Worm (Caenorhabditis elegans) whole organism, L2 larva: ENCODE measurements around the gene K06A9.1.

ENCODE experiments used
- aly-2 ChIP-seq: fragments of 150-350 bp; optimal IDR thresholded peaks from 2 replicates; lab custom pipeline; 2014; ENCODE audit warnings: missing biosample characterization, missing genetic modification characterization
- ama-1 ChIP-seq: fragments of 150-350 bp; optimal IDR thresholded peaks from 2 replicates; lab custom pipeline; 2018; ENCODE audit warnings: inconsistent platforms
- crh-2 ChIP-seq: sonication (generic microtip); optimal IDR thresholded peaks from 2 replicates; lab custom pipeline; 2017; ENCODE audit warnings: missing biosample characterization, missing genetic modification characterization
- egl-27 ChIP-seq: sonication (generic microtip); optimal IDR thresholded peaks from 3 replicates; lab custom pipeline; 2017; ENCODE audit warnings: missing biosample characterization, missing genetic modification reagents, missing genetic modification characterization
- fos-1 ChIP-seq: fragments of 150-350 bp; optimal IDR thresholded peaks from 2 replicates; lab custom pipeline; 2014; ENCODE audit warnings: missing biosample characterization, missing genetic modification characterization
- mdl-1 ChIP-seq, 2 experiments: fragments of 150-350 bp in 1 of 2; sonication (generic microtip) in 1 of 2; optimal IDR thresholded peaks; 2 replicates each; lab custom pipeline; 2017; ENCODE audit warnings: missing biosample characterization in 2 of 2, missing genetic modification characterization in 2 of 2
- nhr-10 ChIP-seq: sonication (generic microtip); optimal IDR thresholded peaks from 2 replicates; lab custom pipeline; 2017; ENCODE audit warnings: missing biosample characterization, missing genetic modification characterization
- nhr-12 ChIP-seq: fragments of 150-350 bp; optimal IDR thresholded peaks from 2 replicates; lab custom pipeline; 2014; ENCODE audit warnings: missing biosample characterization, missing genetic modification characterization
- nhr-237 ChIP-seq: fragments of 150-350 bp; optimal IDR thresholded peaks from 2 replicates; lab custom pipeline; 2014; ENCODE audit warnings: missing biosample characterization, missing genetic modification characterization
- skn-1 ChIP-seq: sonication (generic microtip); optimal IDR thresholded peaks from 2 replicates; lab custom pipeline; 2017; ENCODE audit warnings: missing biosample characterization, missing genetic modification characterization
- unc-62 ChIP-seq: fragments of 150-350 bp; optimal IDR thresholded peaks from 2 replicates; lab custom pipeline; 2014; ENCODE audit warnings: missing biosample characterization, missing genetic modification reagents, missing genetic modification characterization

DNA sequence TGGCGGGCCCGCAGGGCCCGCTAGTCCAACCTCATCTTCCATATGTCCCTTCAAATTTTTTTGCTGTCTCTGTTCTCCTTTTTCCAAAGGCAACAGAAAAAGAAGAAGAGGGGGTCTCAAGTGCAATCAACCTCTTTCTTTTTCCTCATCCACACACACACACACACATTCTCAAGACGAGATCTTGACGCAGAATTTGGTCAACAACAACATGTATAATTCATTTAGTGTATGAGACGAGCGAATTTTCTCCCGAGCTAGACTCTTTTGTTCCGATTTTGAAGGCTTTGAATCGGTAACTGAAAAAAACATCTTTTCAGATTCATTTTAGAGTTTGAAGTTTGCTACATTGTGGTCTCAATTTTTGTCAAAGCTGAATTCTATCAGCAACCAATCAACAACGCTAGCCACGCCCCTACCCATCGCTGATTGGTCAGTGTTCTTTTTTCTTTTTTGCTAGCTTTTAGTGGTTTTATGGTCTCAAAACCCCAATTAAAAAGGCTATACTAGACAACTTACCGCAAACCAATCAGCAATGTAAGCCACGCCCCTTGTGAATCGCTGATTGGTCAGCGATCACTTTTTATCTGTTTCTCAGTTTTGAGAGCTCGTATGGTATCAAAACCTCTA is 50.9 kb downstream of the K06A9.1 start:
- no peak for TF ChIP-seq unc-62 (GFP tag; lab: Kevin White, UChicago)
- TF ChIP-seq mdl-1 (tag; optimal IDR thresholded peaks at IDR 0.05; lab: Kevin White, UChicago): no peak
- TF ChIP-seq nhr-237 (tag; lab: Kevin White, UChicago): no peak
- TF ChIP-seq egl-27 (tag; lab: Kevin White, UChicago): no peak
- TF ChIP-seq crh-2 (tag; lab: Kevin White, UChicago): no peak
- TF ChIP-seq nhr-10 (tag; lab: Kevin White, UChicago): no peak
- TF ChIP-seq aly-2 (tag; lab: Kevin White, UChicago): no peak
- no peak for TF ChIP-seq ama-1
- TF ChIP-seq fos-1: no peak
- no peak for TF ChIP-seq skn-1
- no peak for TF ChIP-seq nhr-12 (tag; lab: Kevin White, UChicago)
